Worm (Caenorhabditis elegans) whole organism, young adult: ENCODE results near the gene T27E9.2.

ENCODE experiments used
- B0019.2 ChIP-seq: fragments of 200-800 bp; sonication (Bioruptor generic); conservative IDR thresholded peaks from 2 replicates; pipeline ENCODE4 v1.3.6; 2022; ENCODE audit warnings: missing genetic modification reagents, missing genetic modification characterization, missing compliant biosample characterization
- D2030.7 ChIP-seq: fragments of 200-800 bp; sonication (Bioruptor generic); IDR thresholded peaks from 2 replicates; pipeline ENCODE4 v1.3.6; 2022; ENCODE audit warnings: missing genetic modification reagents, missing genetic modification characterization, missing compliant biosample characterization
- F10E7.11 ChIP-seq: sonication (generic microtip); optimal IDR thresholded peaks from 2 replicates; lab custom pipeline; 2017; ENCODE audit warnings: mild to moderate bottlenecking, missing genetic modification characterization, moderate library complexity, missing compliant biosample characterization
- F33H1.4 ChIP-seq: fragments of 200-800 bp; sonication (Bioruptor generic); IDR thresholded peaks from 2 replicates; pipeline ENCODE4 v1.3.6; 2022; ENCODE audit warnings: missing genetic modification reagents, missing genetic modification characterization, missing compliant biosample characterization
- F37B4.10 ChIP-seq: fragments of 200-800 bp; sonication (Bioruptor generic); IDR thresholded peaks from 2 replicates; pipeline ENCODE4 v1.3.6; 2022; ENCODE audit warnings: missing genetic modification characterization, missing compliant biosample characterization
- F52B5.7 ChIP-seq: sonication (generic microtip); optimal IDR thresholded peaks from 2 replicates; lab custom pipeline; 2016; ENCODE audit warnings: mild to moderate bottlenecking, missing genetic modification characterization, missing compliant biosample characterization
- F55B11.4 ChIP-seq: sonication (generic microtip); optimal IDR thresholded peaks from 2 replicates; lab custom pipeline; 2016; ENCODE audit warnings: missing compliant biosample characterization, missing genetic modification characterization, borderline replicate concordance; ENCODE audit not compliant: insufficient read depth
- K12H6.12 ChIP-seq: fragments of 200-800 bp; sonication (Bioruptor generic); optimal IDR thresholded peaks from 2 replicates; lab custom pipeline; 2018; ENCODE audit warnings: mild to moderate bottlenecking, missing genetic modification characterization, missing compliant biosample characterization
- T07F8.4 ChIP-seq: sonication (generic microtip); optimal IDR thresholded peaks from 2 replicates; lab custom pipeline; 2016; ENCODE audit warnings: mild to moderate bottlenecking, missing genetic modification characterization, moderate library complexity, missing compliant biosample characterization
- Y53F4B.3 ChIP-seq: fragments of 200-800 bp; sonication (Bioruptor generic); IDR thresholded peaks from 2 replicates; pipeline ENCODE4 v1.3.6; 2022; ENCODE audit warnings: missing genetic modification reagents, missing genetic modification characterization, missing compliant biosample characterization
- ama-1 ChIP-seq, 3 experiments: fragments of 150-350 bp in 1 of 3; sonication (generic microtip) in 2 of 3; optimal IDR thresholded peaks; 2 replicates each; lab custom pipeline; 2014 to 2018; ENCODE audit warnings: missing biosample characterization in 2 of 3, missing genetic modification characterization in 2 of 3, missing genetic modification reagents in 2 of 3
- bed-2 ChIP-seq: fragments of 200-800 bp; sonication (Bioruptor generic); IDR thresholded peaks from 2 replicates; pipeline ENCODE4 v1.3.6; 2022; ENCODE audit warnings: missing genetic modification reagents, missing genetic modification characterization, missing compliant biosample characterization
- ceh-58 ChIP-seq: fragments of 200-800 bp; sonication (Bioruptor generic); IDR thresholded peaks from 2 replicates; pipeline ENCODE4 v1.3.6; 2022; ENCODE audit warnings: missing genetic modification characterization, missing compliant biosample characterization
- ceh-79 ChIP-seq: sonication (generic microtip); optimal IDR thresholded peaks from 2 replicates; lab custom pipeline; 2017; ENCODE audit warnings: mild to moderate bottlenecking, missing genetic modification characterization, missing compliant biosample characterization
- ets-4 ChIP-seq: fragments of 200-800 bp; sonication (Bioruptor generic); optimal IDR thresholded peaks from 2 replicates; lab custom pipeline; 2018; ENCODE audit warnings: mild to moderate bottlenecking, missing genetic modification characterization, missing compliant biosample characterization
- fkh-3 ChIP-seq: sonication (generic microtip); optimal IDR thresholded peaks from 2 replicates; lab custom pipeline; 2016; ENCODE audit warnings: mild to moderate bottlenecking, missing genetic modification characterization, missing compliant biosample characterization
- gei-17 ChIP-seq: fragments of 200-800 bp; sonication (Bioruptor generic); optimal IDR thresholded peaks from 2 replicates; lab custom pipeline; 2018; ENCODE audit warnings: mild to moderate bottlenecking, missing genetic modification characterization, missing compliant biosample characterization
- hlh-12 ChIP-seq: sonication (generic microtip); optimal IDR thresholded peaks from 2 replicates; lab custom pipeline; 2016; ENCODE audit warnings: missing genetic modification characterization, missing compliant biosample characterization
- hlh-26 ChIP-seq: fragments of 200-800 bp; sonication (Bioruptor generic); conservative IDR thresholded peaks from 2 replicates; pipeline ENCODE4 v1.3.6; 2022; ENCODE audit warnings: missing genetic modification reagents, missing genetic modification characterization, missing compliant biosample characterization
- hsf-1 ChIP-seq: fragments of 200-800 bp; sonication (Bioruptor generic); IDR thresholded peaks from 2 replicates; pipeline ENCODE4 v1.3.6; 2022; ENCODE audit warnings: missing genetic modification reagents, missing genetic modification characterization, missing compliant biosample characterization
- lag-1 ChIP-seq: fragments of 200-800 bp; sonication (Bioruptor generic); IDR thresholded peaks from 2 replicates; pipeline ENCODE4 v1.3.6; 2022; ENCODE audit warnings: missing genetic modification reagents, missing genetic modification characterization, missing compliant biosample characterization
- let-607 ChIP-seq, 2 experiments: fragments of 200-800 bp in 1 of 2; sonication (Bioruptor generic) in 1 of 2; sonication (generic microtip) in 1 of 2; optimal IDR thresholded peaks; 2 replicates each; lab custom pipeline; 2016 to 2018; ENCODE audit warnings: mild to moderate bottlenecking in 2 of 2, missing compliant biosample characterization in 2 of 2, missing genetic modification characterization in 2 of 2, moderate library complexity in 2 of 2, missing genotype in 1 of 2
- madf-3 ChIP-seq: fragments of 200-800 bp; sonication (Bioruptor generic); IDR thresholded peaks from 2 replicates; pipeline ENCODE4 v1.3.6; 2022; ENCODE audit warnings: missing genetic modification reagents, missing genetic modification characterization, missing compliant biosample characterization
- mel-28 ChIP-seq: sonication (generic microtip); optimal IDR thresholded peaks from 2 replicates; lab custom pipeline; 2016; ENCODE audit warnings: borderline replicate concordance, mild to moderate bottlenecking, missing genetic modification characterization, missing compliant biosample characterization
- mxl-1 ChIP-seq: sonication (generic microtip); optimal IDR thresholded peaks from 2 replicates; lab custom pipeline; 2016; ENCODE audit warnings: missing genetic modification characterization, missing compliant biosample characterization
- nfya-2 ChIP-seq: fragments of 200-800 bp; sonication (Bioruptor generic); IDR thresholded peaks from 2 replicates; pipeline ENCODE4 v1.3.6; 2022; ENCODE audit warnings: missing genetic modification reagents, missing genetic modification characterization, missing compliant biosample characterization
- nfyb-1 ChIP-seq: fragments of 200-800 bp; sonication (Bioruptor generic); IDR thresholded peaks from 2 replicates; pipeline ENCODE4 v1.3.6; 2022; ENCODE audit warnings: missing genetic modification reagents, missing genetic modification characterization, missing compliant biosample characterization
- nhr-179 ChIP-seq: sonication (generic microtip); optimal IDR thresholded peaks from 2 replicates; lab custom pipeline; 2016; ENCODE audit warnings: mild to moderate bottlenecking, missing genetic modification characterization, missing compliant biosample characterization
- nhr-27 ChIP-seq: fragments of 200-800 bp; sonication (Bioruptor generic); optimal IDR thresholded peaks from 2 replicates; lab custom pipeline; 2018; ENCODE audit warnings: mild to moderate bottlenecking, missing genetic modification characterization, moderate library complexity, missing compliant biosample characterization
- rec-8 ChIP-seq, 2 experiments: sonication (generic microtip); optimal IDR thresholded peaks; 2 replicates each; lab custom pipeline; 2016; ENCODE audit warnings: mild to moderate bottlenecking in 2 of 2, missing genetic modification characterization in 2 of 2, missing genetic modification reagents in 2 of 2, missing genotype in 2 of 2, missing biosample characterization in 1 of 2, missing compliant biosample characterization in 1 of 2, moderate library complexity in 1 of 2
- sea-2 ChIP-seq: fragments of 200-800 bp; sonication (Bioruptor generic); IDR thresholded peaks from 2 replicates; pipeline ENCODE4 v1.3.6; 2022; ENCODE audit warnings: missing genetic modification characterization, missing compliant biosample characterization
- xnd-1 ChIP-seq: sonication (generic microtip); optimal IDR thresholded peaks from 2 replicates; lab custom pipeline; 2016; ENCODE audit warnings: missing genotype, missing genetic modification reagents, missing genetic modification characterization, missing compliant biosample characterization
- zfh-2 ChIP-seq: fragments of 200-800 bp; sonication (Bioruptor generic); conservative IDR thresholded peaks from 2 replicates; pipeline ENCODE4 v1.3.6; 2022; ENCODE audit warnings: missing genetic modification reagents, missing genetic modification characterization, missing compliant biosample characterization
- ztf-25 ChIP-seq: fragments of 200-800 bp; sonication (Bioruptor generic); IDR thresholded peaks from 2 replicates; pipeline ENCODE4 v1.3.6; 2022; ENCODE audit warnings: missing genetic modification reagents, missing genetic modification characterization, missing compliant biosample characterization
- ztf-28 ChIP-seq: fragments of 200-800 bp; sonication (Bioruptor generic); IDR thresholded peaks from 2 replicates; pipeline ENCODE4 v1.3.6; 2022; ENCODE audit warnings: missing genetic modification reagents, missing genetic modification characterization, missing compliant biosample characterization

T27E9.2 gene

DNA sequence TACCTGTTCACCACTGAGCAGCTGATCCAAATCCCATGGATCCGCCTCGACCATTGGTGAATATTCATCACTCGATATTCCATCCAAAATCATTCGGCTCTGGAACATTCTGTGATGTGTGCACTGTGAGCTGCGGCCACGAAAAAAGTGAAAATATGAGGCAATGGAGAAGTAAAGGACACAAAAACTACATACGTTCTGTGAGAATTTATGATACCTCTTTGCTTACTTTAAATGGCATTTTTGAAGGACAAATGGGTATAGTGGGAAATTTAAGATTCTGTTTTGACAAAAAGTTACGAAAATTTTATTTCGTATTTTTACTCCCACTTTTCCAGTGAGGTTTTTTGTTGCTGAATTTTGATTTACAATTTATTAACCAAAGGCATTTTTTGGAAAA lies 30.0 kb upstream of the T27E9.2 start, which contains the start of gene twk-40:
twk-40 (minus strand) TSS at position 101 of the 400 bp plus-strand sequence.
- TF ChIP-seq madf-3 (GFP tag; lab: Robert Waterston, UW) (no peak), K12H6.12 (no peak), mel-28 (no peak), nhr-179 (tag; lab: Kevin White, UChicago) (no peak), ztf-28 (GFP tag; lab: Robert Waterston, UW) (no peak), F10E7.11 (tag; lab: Kevin White, UChicago) (no peak), hsf-1 (GFP tag; lab: Robert Waterston, UW) (no peak), mxl-1 (tag; lab: Kevin White, UChicago) (no peak), nfyb-1 (GFP tag; lab: Robert Waterston, UW) (no peak), xnd-1 (tag; lab: Kevin White, UChicago) (no peak), fkh-3 (tag; lab: Kevin White, UChicago) (no peak), ceh-58 (no peak), nfya-2 (GFP tag; lab: Robert Waterston, UW) (no peak), F55B11.4 (tag; lab: Kevin White, UChicago) (no peak), F52B5.7 (tag; lab: Kevin White, UChicago) (no peak), nhr-27 (tag; lab: Kevin White, UChicago) (no peak), ets-4 (no peak), zfh-2 (GFP tag; lab: Robert Waterston, UW) (no peak)
- TF ChIP-seq, all 124 proteins: peak for 0

DNA sequence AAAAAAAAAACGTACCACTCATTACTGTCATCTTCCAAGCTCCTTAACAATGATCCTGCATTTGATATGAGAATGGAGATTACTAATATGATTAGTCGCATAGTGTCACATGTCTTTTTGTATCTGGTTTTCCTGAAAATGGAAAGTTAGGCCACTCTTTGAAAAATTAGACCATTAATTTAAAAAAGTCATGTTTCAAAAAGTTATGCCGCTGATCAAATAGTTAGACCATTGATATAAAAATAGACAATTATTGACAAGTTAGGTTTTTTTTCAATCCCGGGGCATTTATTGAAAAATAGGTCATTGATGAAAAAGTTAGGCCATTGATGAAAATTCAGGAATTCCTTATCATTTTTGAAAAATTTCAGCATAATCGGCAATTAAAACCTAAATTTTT lies 21.6 kb upstream of the T27E9.2 start, which contains the start of gene acc-4:
acc-4 (minus strand) TSS at position 101 of the 400 bp plus-strand sequence.
- TF ChIP-seq Y53F4B.3 (GFP tag; lab: Robert Waterston, UW): no peak
- no peak for TF ChIP-seq nfya-2 (GFP tag; lab: Robert Waterston, UW)
- no peak for TF ChIP-seq bed-2 (GFP tag; lab: Robert Waterston, UW)
- TF ChIP-seq B0019.2 (GFP tag; lab: Robert Waterston, UW): no peak
- TF ChIP-seq F33H1.4 (GFP tag; lab: Robert Waterston, UW): no peak
- TF ChIP-seq rec-8 (tag; optimal IDR thresholded peaks at IDR 0.05; lab: Kevin White, UChicago): no peak
- no peak for TF ChIP-seq lag-1 (GFP tag; lab: Robert Waterston, UW)
- TF ChIP-seq let-607 (tag; optimal IDR thresholded peaks at IDR 0.05; lab: Kevin White, UChicago): no peak
- TF ChIP-seq D2030.7: no peak
- no peak for TF ChIP-seq mel-28
- TF ChIP-seq F37B4.10: no peak
- TF ChIP-seq T07F8.4 (tag; lab: Kevin White, UChicago): no peak
- TF ChIP-seq ama-1 (optimal IDR thresholded peaks at IDR 0.05; lab: Kevin White, UChicago): no peak
- no peak for TF ChIP-seq ama-1 (GFP tag; optimal IDR thresholded peaks at IDR 0.05; lab: Kevin White, UChicago)
- no peak for TF ChIP-seq F10E7.11 (tag; lab: Kevin White, UChicago)
- TF ChIP-seq sea-2 (GFP tag; lab: Robert Waterston, UW): no peak
- TF ChIP-seq gei-17 (GFP tag; lab: Kevin White, UChicago): no peak
- TF ChIP-seq hlh-12 (tag; lab: Kevin White, UChicago): no peak

DNA sequence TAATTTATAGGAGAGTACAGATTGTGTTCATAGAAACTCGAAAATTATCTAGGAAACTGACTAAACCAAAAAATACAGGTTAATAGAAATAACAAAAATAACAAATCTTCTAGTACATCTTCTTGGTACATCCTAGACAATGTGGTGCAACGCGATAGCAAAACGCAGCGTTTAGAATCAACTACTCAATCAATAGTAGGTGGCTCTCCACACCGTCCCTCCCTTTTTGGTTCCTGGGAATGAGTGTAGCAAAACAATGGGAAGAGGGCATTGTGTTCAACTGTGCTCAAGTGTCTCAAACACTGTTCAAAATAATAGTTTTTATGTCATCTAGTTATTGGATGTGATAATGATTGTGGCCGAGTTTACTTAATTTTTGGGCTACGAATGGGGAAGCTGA lies 14.3 kb upstream of the T27E9.2 start, which contains the start of gene T27E9.6:
T27E9.6 (minus strand) TSS at position 101 of the 400 bp plus-strand sequence.
- no peak for TF ChIP-seq ceh-79 (tag; lab: Kevin White, UChicago)
- TF ChIP-seq ztf-25 (GFP tag; lab: Robert Waterston, UW): no peak
- no peak for TF ChIP-seq Y53F4B.3 (GFP tag; lab: Robert Waterston, UW)
- no peak for TF ChIP-seq hlh-26
